Worm (Caenorhabditis elegans) whole organism, late embryonic: ENCODE results near the gene F19C6.4.

Source experiments
- K02D7.2 ChIP-seq: sonication (generic microtip); optimal IDR thresholded peaks from 2 replicates; lab custom pipeline; 2017; ENCODE audit warnings: mild to moderate bottlenecking, missing genetic modification characterization, missing compliant biosample characterization
- ama-1 ChIP-seq: fragments of 150-350 bp; optimal IDR thresholded peaks from 2 replicates; lab custom pipeline; 2014
- dmd-4 ChIP-seq: sonication (generic microtip); optimal IDR thresholded peaks from 2 replicates; lab custom pipeline; 2016; ENCODE audit warnings: borderline replicate concordance, missing genetic modification characterization, missing compliant biosample characterization
- pha-4 ChIP-seq: fragments of 150-350 bp; optimal IDR thresholded peaks from 2 replicates; lab custom pipeline; 2018; ENCODE audit warnings: missing biosample characterization, missing genetic modification reagents, missing genetic modification characterization

ce11 chrX:10044473-10044872 lies 26.6 kb upstream of the F19C6.4 start:
- TF ChIP-seq dmd-4 (tag; lab: Kevin White, UChicago) (no peak), pha-4 (no peak), ama-1 (lab: Kevin White, UChicago) (no peak), K02D7.2 (tag; lab: Kevin White, UChicago) (no peak)
